Worm (Caenorhabditis elegans) whole organism, L2 larva: ENCODE data around the gene acp-4.

Experiments
- crh-2 ChIP-seq: sonication (generic microtip); optimal IDR thresholded peaks from 2 replicates; lab custom pipeline; 2017; ENCODE audit warnings: missing biosample characterization, missing genetic modification characterization
- elt-3 ChIP-seq: sonication (generic microtip); optimal IDR thresholded peaks from 2 replicates; lab custom pipeline; 2017; ENCODE audit warnings: missing biosample characterization, missing genetic modification characterization
- nhr-11 ChIP-seq: fragments of 150-350 bp; optimal IDR thresholded peaks from 2 replicates; lab custom pipeline; 2014; ENCODE audit warnings: missing biosample characterization, missing genetic modification characterization

DNA sequence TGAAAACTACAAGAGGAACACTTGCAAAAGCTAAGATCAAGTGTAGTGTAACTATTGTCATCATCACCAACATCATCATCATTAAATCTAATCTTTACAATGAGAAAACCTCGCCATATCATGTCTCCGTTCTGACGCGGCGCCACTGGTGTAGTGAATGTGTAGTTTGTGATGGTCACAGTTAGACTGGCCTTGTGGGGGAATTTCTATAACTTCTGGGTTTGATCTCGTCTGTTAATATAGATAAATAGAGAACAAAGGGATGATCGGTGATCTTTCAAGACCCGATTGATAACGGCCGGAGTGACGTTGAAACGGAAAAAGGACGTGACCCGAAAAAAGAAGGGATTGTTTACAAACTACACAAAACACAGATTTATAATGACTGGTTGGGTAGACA is 5.9 kb upstream of the acp-4 start:
- no peak for TF ChIP-seq crh-2 (tag; lab: Kevin White, UChicago)
- no peak for TF ChIP-seq nhr-11 (tag; lab: Kevin White, UChicago)
- no peak for TF ChIP-seq elt-3 (tag; lab: Kevin White, UChicago)
